Worm (Caenorhabditis elegans): ENCODE results near the gene R03A10.5.

Gene R03A10.5

ce11 chrX:15440744-15441685 lies 5.5 kb upstream of the R03A10.5 start, which contains the start of gene mocs-1 (continued):
- TF ChIP-seq F44E2.7 (GFP tag; IDR thresholded peaks at IDR 0.05) = no peak
- TF ChIP-seq ceh-32 (tag; optimal IDR thresholded peaks at IDR 0.05; ENCODE audit: poor library complexity) = no peak
- TF ChIP-seq F26F4.8 (GFP tag; conservative IDR thresholded peaks at IDR 0.05) = no peak
- TF ChIP-seq madf-5 (GFP tag; IDR thresholded peaks at IDR 0.05) = no peak
- peak; percentile 47 for TF ChIP-seq nhr-48 (tag; optimal IDR thresholded peaks at IDR 0.05)
- no peak for TF ChIP-seq daf-19 (GFP tag; conservative IDR thresholded peaks at IDR 0.05)
- peak; percentile 65 for TF ChIP-seq nhr-102 (tag; optimal IDR thresholded peaks at IDR 0.05)
- TF ChIP-seq mdt-29 (GFP tag; IDR thresholded peaks at IDR 0.05) = no peak
- TF ChIP-seq nhr-10 (tag; optimal IDR thresholded peaks at IDR 0.05) = no peak
- no peak for TF ChIP-seq Y105C5A.15 (GFP tag; IDR thresholded peaks at IDR 0.05)
- TF ChIP-seq Y5F2A.4 (GFP tag; optimal IDR thresholded peaks at IDR 0.05) = no peak
- TF ChIP-seq dve-1 (tag; optimal IDR thresholded peaks at IDR 0.05; ENCODE audit: insufficient read depth) = peak; percentile 54
- TF ChIP-seq php-3 (GFP tag; IDR thresholded peaks at IDR 0.05) = peak; percentile 86
- no peak for TF ChIP-seq daf-12 (tag; optimal IDR thresholded peaks at IDR 0.05)
- TF ChIP-seq fos-1 (tag; optimal IDR thresholded peaks at IDR 0.05) = no peak
- no peak for TF ChIP-seq duxl-1 (tag; optimal IDR thresholded peaks at IDR 0.05; ENCODE audit: poor library complexity)
- no peak for TF ChIP-seq gei-8 (GFP tag; optimal IDR thresholded peaks at IDR 0.05)
- TF ChIP-seq T20F7.1 (GFP tag; optimal IDR thresholded peaks at IDR 0.05) = no peak
- no peak for TF ChIP-seq lin-38 (GFP tag; IDR thresholded peaks at IDR 0.05)
- no peak for TF ChIP-seq ceh-20 (GFP tag; IDR thresholded peaks at IDR 0.05)
- no peak for TF ChIP-seq madf-9 (GFP tag; conservative IDR thresholded peaks at IDR 0.05)
- TF ChIP-seq nhr-42 (GFP tag; IDR thresholded peaks at IDR 0.05) = no peak
- no peak for TF ChIP-seq attf-4 (tag; optimal IDR thresholded peaks at IDR 0.05)
- no peak for TF ChIP-seq ztf-11 (tag; optimal IDR thresholded peaks at IDR 0.05)
- TF ChIP-seq nhr-237 (tag; optimal IDR thresholded peaks at IDR 0.05) = no peak
- TF ChIP-seq R02D3.7 (tag; optimal IDR thresholded peaks at IDR 0.05) = no peak
- no peak for TF ChIP-seq spr-1 (tag; optimal IDR thresholded peaks at IDR 0.05)
- TF ChIP-seq zip-11 (GFP tag; IDR thresholded peaks at IDR 0.05) = no peak
- no peak for TF ChIP-seq unc-130 (GFP tag; optimal IDR thresholded peaks at IDR 0.05)
- peak; percentile 41 for TF ChIP-seq hlh-30 (tag; optimal IDR thresholded peaks at IDR 0.05; ENCODE audit: insufficient read depth)
- no peak for TF ChIP-seq snpc-4 (tag; optimal IDR thresholded peaks at IDR 0.05)
- TF ChIP-seq dpl-1 (GFP tag; optimal IDR thresholded peaks at IDR 0.05) = peak; percentile 17
- TF ChIP-seq ama-1 (optimal IDR thresholded peaks at IDR 0.05) = no peak
- TF ChIP-seq dmd-6 (GFP tag; IDR thresholded peaks at IDR 0.05) = peak; percentile 54
- TF ChIP-seq nhr-6 (tag; optimal IDR thresholded peaks at IDR 0.05) = no peak
- TF ChIP-seq cey-2 (tag; optimal IDR thresholded peaks at IDR 0.05; ENCODE audit: borderline replicate concordance, insufficient read depth) = no peak

ce11 chrX:15441686-15442067 lies 4.8 kb upstream of the R03A10.5 start, which contains the start of gene nkat-3:
TSS of gene nkat-3 (plus strand) at chrX:15441731.
- TF ChIP-seq ceh-32 (tag; optimal IDR thresholded peaks at IDR 0.05; ENCODE audit: poor library complexity) = no peak
- TF ChIP-seq ctbp-1 (GFP tag; IDR thresholded peaks at IDR 0.05) = no peak
- TF ChIP-seq aha-1 (tag) = peak; percentile 90
- TF ChIP-seq daf-16 (GFP tag; optimal IDR thresholded peaks at IDR 0.05) = no peak
- no peak for TF ChIP-seq daf-16 (tag; optimal IDR thresholded peaks at IDR 0.05)
- no peak for TF ChIP-seq dmd-8 (GFP tag; IDR thresholded peaks at IDR 0.05)
- TF ChIP-seq zip-11 (GFP tag; IDR thresholded peaks at IDR 0.05) = no peak
